Worm (Caenorhabditis elegans) whole organism, L4 larva: Measurements from ENCODE around the gene F38B7.2.
A peak's percentile ranks its signal among the peaks of the same experiment; 100 is the strongest.

Source experiments
- D1046.2 ChIP-seq: fragments of 200-800 bp; sonication (Bioruptor generic); IDR thresholded peaks from 2 replicates; pipeline ENCODE4 v1.3.6; 2022; ENCODE audit warnings: missing genetic modification characterization, missing compliant biosample characterization
- F37D6.2 ChIP-seq: sonication (generic microtip); optimal IDR thresholded peaks from 2 replicates; lab custom pipeline; 2016; ENCODE audit warnings: mild to moderate bottlenecking, missing genetic modification characterization, missing compliant biosample characterization
- R02D3.7 ChIP-seq: fragments of 150-350 bp; sonication (generic microtip); optimal IDR thresholded peaks from 3 replicates; lab custom pipeline; 2014; ENCODE audit warnings: missing biosample characterization, missing genetic modification characterization
- T20F7.1 ChIP-seq: fragments of 200-800 bp; sonication (Bioruptor generic); optimal IDR thresholded peaks from 2 replicates; lab custom pipeline; 2018; ENCODE audit warnings: mild to moderate bottlenecking, missing genetic modification characterization, missing compliant biosample characterization
- Y105C5A.15 ChIP-seq: fragments of 200-800 bp; sonication (Bioruptor generic); IDR thresholded peaks from 2 replicates; pipeline ENCODE4 v1.3.6; 2022; ENCODE audit warnings: missing genetic modification characterization, missing compliant biosample characterization
- ZK337.2 ChIP-seq: fragments of 200-800 bp; sonication (Bioruptor generic); IDR thresholded peaks from 2 replicates; pipeline ENCODE4 v1.3.6; 2022; ENCODE audit warnings: missing genetic modification reagents, missing genetic modification characterization, missing compliant biosample characterization
- aha-1 ChIP-seq: fragments of 150-350 bp; peaks from one replicate; lab custom pipeline; 2014; ENCODE audit warnings: missing biosample characterization, missing genetic modification characterization
- aly-2 ChIP-seq: sonication (generic microtip); optimal IDR thresholded peaks from 2 replicates; lab custom pipeline; 2018; ENCODE audit warnings: missing biosample characterization, missing genetic modification characterization
- ama-1 ChIP-seq: fragments of 150-350 bp; optimal IDR thresholded peaks from 2 replicates; lab custom pipeline; 2014; ENCODE audit warnings: inconsistent platforms, mixed read lengths
- attf-4 ChIP-seq: sonication (generic microtip); optimal IDR thresholded peaks from 3 replicates; lab custom pipeline; 2017; ENCODE audit warnings: missing biosample characterization, missing genetic modification characterization
- ceh-20 ChIP-seq: fragments of 200-800 bp; sonication (Bioruptor generic); IDR thresholded peaks from 2 replicates; pipeline ENCODE4 v1.3.6; 2022; ENCODE audit warnings: missing genetic modification reagents, missing genetic modification characterization, missing compliant biosample characterization
- ceh-62 ChIP-seq: sonication (generic microtip); optimal IDR thresholded peaks from 2 replicates; lab custom pipeline; 2017; ENCODE audit warnings: missing biosample characterization, missing genetic modification characterization
- ceh-82 ChIP-seq: sonication (generic microtip); optimal IDR thresholded peaks from 2 replicates; lab custom pipeline; 2017; ENCODE audit warnings: missing biosample characterization, missing genetic modification characterization
- ctbp-1 ChIP-seq: fragments of 200-800 bp; sonication (Bioruptor generic); IDR thresholded peaks from 2 replicates; pipeline ENCODE4 v1.3.6; 2022; ENCODE audit warnings: missing genetic modification reagents, missing genetic modification characterization, missing compliant biosample characterization
- daf-12 ChIP-seq: fragments of 150-350 bp; optimal IDR thresholded peaks from 2 replicates; lab custom pipeline; 2014; ENCODE audit warnings: missing biosample characterization, missing genetic modification reagents, missing genetic modification characterization
- daf-16 ChIP-seq, 3 experiments: sonication (generic microtip); optimal IDR thresholded peaks; 2 replicates each; lab custom pipeline; 2016 to 2017; ENCODE audit warnings: missing genetic modification characterization in 3 of 3, missing genetic modification reagents in 3 of 3, mild to moderate bottlenecking in 2 of 3, missing compliant biosample characterization in 2 of 3, missing biosample characterization in 1 of 3, moderate library complexity in 1 of 3
- dmd-6 ChIP-seq: fragments of 200-800 bp; sonication (Bioruptor generic); IDR thresholded peaks from 2 replicates; pipeline ENCODE4 v1.3.6; 2022; ENCODE audit warnings: missing genetic modification reagents, missing genetic modification characterization, missing compliant biosample characterization
- dmd-8 ChIP-seq: fragments of 200-800 bp; sonication (Bioruptor generic); IDR thresholded peaks from 2 replicates; pipeline ENCODE4 v1.3.6; 2022; ENCODE audit warnings: missing genetic modification characterization, missing compliant biosample characterization
- gei-8 ChIP-seq: fragments of 200-800 bp; sonication (Bioruptor generic); optimal IDR thresholded peaks from 2 replicates; lab custom pipeline; 2018; ENCODE audit warnings: mild to moderate bottlenecking, missing genetic modification characterization, missing compliant biosample characterization
- hif-1 ChIP-seq, 2 experiments: sonication (generic microtip); optimal IDR thresholded peaks; 2 replicates each; lab custom pipeline; 2016 to 2017; ENCODE audit warnings: missing compliant biosample characterization in 2 of 2, missing genetic modification characterization in 2 of 2, missing genetic modification reagents in 2 of 2, missing genotype in 2 of 2, mild to moderate bottlenecking in 1 of 2
- hlh-11 ChIP-seq: fragments of 200-800 bp; sonication (Bioruptor generic); optimal IDR thresholded peaks from 2 replicates; lab custom pipeline; 2018; ENCODE audit warnings: mild to moderate bottlenecking, missing genetic modification characterization, missing compliant biosample characterization
- hlh-30 ChIP-seq: sonication (generic microtip); optimal IDR thresholded peaks from 2 replicates; lab custom pipeline; 2017; ENCODE audit warnings: antibody characterized with exemption, mild to moderate bottlenecking, missing genetic modification characterization, missing compliant biosample characterization; ENCODE audit not compliant: insufficient read depth
- hmg-1.1 ChIP-seq: fragments of 200-800 bp; sonication (Bioruptor generic); IDR thresholded peaks from 2 replicates; pipeline ENCODE4 v1.3.6; 2022; ENCODE audit warnings: missing genetic modification reagents, missing genetic modification characterization, missing compliant biosample characterization
- lim-7 ChIP-seq: fragments of 200-800 bp; sonication (Bioruptor generic); IDR thresholded peaks from 2 replicates; pipeline ENCODE4 v1.3.6; 2022; ENCODE audit warnings: missing genetic modification characterization, missing compliant biosample characterization
- lin-1 ChIP-seq: fragments of 200-800 bp; sonication (Bioruptor generic); IDR thresholded peaks from 2 replicates; pipeline ENCODE4 v1.3.6; 2022; ENCODE audit warnings: missing genetic modification reagents, missing genetic modification characterization, missing compliant biosample characterization
- lin-15B ChIP-seq: fragments of 150-350 bp; sonication (generic microtip); optimal IDR thresholded peaks from 3 replicates; lab custom pipeline; 2014; ENCODE audit warnings: missing biosample characterization, missing genetic modification characterization
- lin-29 ChIP-seq: fragments of 200-800 bp; sonication (Bioruptor generic); IDR thresholded peaks from 2 replicates; pipeline ENCODE4 v1.3.6; 2022; ENCODE audit warnings: missing genetic modification reagents, missing genetic modification characterization, missing compliant biosample characterization
- lsy-2 ChIP-seq, 2 experiments: fragments of 150-350 bp in 1 of 2; sonication (generic microtip) in 1 of 2; optimal IDR thresholded peaks; 2 replicates each; lab custom pipeline; 2014 to 2017; ENCODE audit warnings: missing biosample characterization in 2 of 2, missing genetic modification characterization in 2 of 2
- mdl-1 ChIP-seq, 2 experiments: fragments of 150-350 bp in 1 of 2; sonication (generic microtip) in 1 of 2; optimal IDR thresholded peaks; 2 replicates each; lab custom pipeline; 2014 to 2017; ENCODE audit warnings: missing biosample characterization in 2 of 2, missing genetic modification characterization in 2 of 2
- mdt-29 ChIP-seq: fragments of 200-800 bp; sonication (Bioruptor generic); IDR thresholded peaks from 2 replicates; pipeline ENCODE4 v1.3.6; 2022; ENCODE audit warnings: missing genetic modification reagents, missing genetic modification characterization, missing compliant biosample characterization
- nhr-10 ChIP-seq: fragments of 150-350 bp; optimal IDR thresholded peaks from 2 replicates; lab custom pipeline; 2014; ENCODE audit warnings: missing biosample characterization, missing genetic modification characterization
- nhr-237 ChIP-seq: sonication (generic microtip); optimal IDR thresholded peaks from 2 replicates; lab custom pipeline; 2017; ENCODE audit warnings: missing biosample characterization, missing genetic modification characterization
- nhr-28 ChIP-seq: fragments of 150-350 bp; optimal IDR thresholded peaks from 2 replicates; lab custom pipeline; 2014; ENCODE audit warnings: missing biosample characterization, missing genetic modification characterization
- nhr-42 ChIP-seq: fragments of 200-800 bp; sonication (Bioruptor generic); IDR thresholded peaks from 2 replicates; pipeline ENCODE4 v1.3.6; 2022; ENCODE audit warnings: missing genetic modification characterization, missing compliant biosample characterization
- nhr-76 ChIP-seq: fragments of 150-350 bp; optimal IDR thresholded peaks from 2 replicates; lab custom pipeline; 2014; ENCODE audit warnings: missing biosample characterization, missing genetic modification characterization
- pha-4 ChIP-seq, 2 experiments: fragments of 150-350 bp in 1 of 2; fragments of 200-800 bp in 1 of 2; sonication (Bioruptor generic) in 1 of 2; IDR thresholded peaks in 1 of 2; optimal IDR thresholded peaks in 1 of 2; 2 replicates each; pipeline versions ENCODE4 v1.3.6 to Lab custom; 2014 to 2022; ENCODE audit warnings: missing genetic modification characterization in 2 of 2, missing genetic modification reagents in 2 of 2, missing biosample characterization in 1 of 2, missing compliant biosample characterization in 1 of 2
- pqm-1 ChIP-seq: sonication (generic microtip); optimal IDR thresholded peaks from 2 replicates; lab custom pipeline; 2017; ENCODE audit warnings: missing biosample characterization, missing genetic modification characterization
- skn-1 ChIP-seq: fragments of 150-350 bp; optimal IDR thresholded peaks from 2 replicates; lab custom pipeline; 2014; ENCODE audit warnings: missing biosample characterization, missing genetic modification characterization
- snpc-1.2 ChIP-seq: fragments of 200-800 bp; sonication (Bioruptor generic); IDR thresholded peaks from 2 replicates; pipeline ENCODE4 v1.3.6; 2022; ENCODE audit warnings: missing genetic modification reagents, missing genetic modification characterization, missing compliant biosample characterization
- tag-97 ChIP-seq: fragments of 200-800 bp; sonication (Bioruptor generic); IDR thresholded peaks from 2 replicates; pipeline ENCODE4 v1.3.6; 2022; ENCODE audit warnings: missing genetic modification characterization, missing compliant biosample characterization
- tra-1 ChIP-seq: fragments of 200-800 bp; sonication (Bioruptor generic); IDR thresholded peaks from 2 replicates; pipeline ENCODE4 v1.3.6; 2022; ENCODE audit warnings: missing genetic modification reagents, missing genetic modification characterization, missing compliant biosample characterization
- unc-62 ChIP-seq, 3 experiments: fragments of 150-350 bp in 1 of 3; sonication (generic microtip); optimal IDR thresholded peaks in 2 of 3; peaks in 1 of 3; 1 replicate in 1 of 3; 2 replicates in 2 of 3; lab custom pipeline; 2014 to 2017; ENCODE audit warnings: missing biosample characterization in 3 of 3, missing genetic modification characterization in 3 of 3, missing genetic modification reagents in 3 of 3, missing genotype in 1 of 3
- vab-7 ChIP-seq: fragments of 200-800 bp; sonication (Bioruptor generic); IDR thresholded peaks from 2 replicates; pipeline ENCODE4 v1.3.6; 2022; ENCODE audit warnings: missing genetic modification reagents, missing genetic modification characterization, missing compliant biosample characterization
- zfp-2 ChIP-seq: sonication (generic microtip); optimal IDR thresholded peaks from 2 replicates; lab custom pipeline; 2016; ENCODE audit warnings: mild to moderate bottlenecking, missing genetic modification characterization, missing compliant biosample characterization
- zfp-3 ChIP-seq: fragments of 200-800 bp; sonication (Bioruptor generic); conservative IDR thresholded peaks from 2 replicates; pipeline ENCODE4 v1.3.6; 2022; ENCODE audit warnings: missing genetic modification reagents, missing genetic modification characterization, missing compliant biosample characterization
- ztf-11 ChIP-seq: fragments of 150-350 bp; optimal IDR thresholded peaks from 2 replicates; lab custom pipeline; 2014; ENCODE audit warnings: missing biosample characterization, missing genetic modification characterization
- ztf-7 ChIP-seq: fragments of 150-350 bp; optimal IDR thresholded peaks from 2 replicates; lab custom pipeline; 2014; ENCODE audit warnings: missing biosample characterization, missing genetic modification characterization

F38B7.2 gene

ce11 chrV:11531831-11532534 lies 11.8 kb upstream of the F38B7.2 start (continued):
- no peak for TF ChIP-seq tag-97 (GFP tag; lab: Robert Waterston, UW)
- 0 out of 2 replicates have a peak, but pooled peaks have one; percentile 29 for TF ChIP-seq lin-29 (GFP tag; lab: Robert Waterston, UW)
- TF ChIP-seq zfp-3 (GFP tag; lab: Robert Waterston, UW): peak; percentile 43; the same call in 1 of the 2 replicates
- no peak for TF ChIP-seq ztf-7 (tag; lab: Kevin White, UChicago)
- TF ChIP-seq T20F7.1 (GFP tag; lab: Kevin White, UChicago): peak; percentile 71
- TF ChIP-seq lin-15B (tag; lab: Kevin White, UChicago): no peak
- peak; percentile 89 for TF ChIP-seq hlh-30 (tag; lab: Kevin White, UChicago)
- TF ChIP-seq lim-7 (GFP tag; lab: Robert Waterston, UW): no peak
- TF ChIP-seq aly-2 (tag; lab: Kevin White, UChicago): no peak
- peak; percentile 78 to 96 for TF ChIP-seq mdl-1 (tag; optimal IDR thresholded peaks at IDR 0.05; lab: Kevin White, UChicago)
- TF ChIP-seq vab-7 (GFP tag; lab: Robert Waterston, UW): no peak
- TF ChIP-seq snpc-1.2 (GFP tag; lab: Robert Waterston, UW): no peak
- TF ChIP-seq ceh-20 (GFP tag; lab: Robert Waterston, UW): peak; percentile 59; the same call in 1 of the 2 replicates
- TF ChIP-seq nhr-76 (tag; lab: Kevin White, UChicago): no peak
- no peak for TF ChIP-seq nhr-42 (GFP tag; lab: Robert Waterston, UW)
- TF ChIP-seq ceh-82 (tag; lab: Kevin White, UChicago): no peak
- peak; percentile 88 for TF ChIP-seq aha-1 (tag; lab: Kevin White, UChicago)
- no peak for TF ChIP-seq R02D3.7 (tag; lab: Kevin White, UChicago)
- peak; percentile 84 for TF ChIP-seq pqm-1
- peak; percentile 73 for TF ChIP-seq gei-8 (GFP tag; lab: Kevin White, UChicago)
- peak; percentile 43; the same call in 1 of the 2 replicates for TF ChIP-seq ctbp-1 (GFP tag; lab: Robert Waterston, UW)
- TF ChIP-seq lin-1: peak; percentile 64
- TF ChIP-seq hif-1 (tag; optimal IDR thresholded peaks at IDR 0.05; lab: Kevin White, UChicago): peak in 1 of 2 experiments; percentile 71
- TF ChIP-seq lsy-2 (tag; optimal IDR thresholded peaks at IDR 0.05; lab: Kevin White, UChicago): peak; percentile 63 to 77
- TF ChIP-seq nhr-10: peak; percentile 62
- no peak for TF ChIP-seq D1046.2 (GFP tag; lab: Robert Waterston, UW)
- TF ChIP-seq pha-4 (GFP tag; IDR thresholded peaks at IDR 0.05; lab: Robert Waterston, UW): peak; percentile 59; the same call in 1 of the 2 replicates
- TF ChIP-seq pha-4 (tag; optimal IDR thresholded peaks at IDR 0.05; lab: Kevin White, UChicago): peak; percentile 46
- TF ChIP-seq nhr-28 (tag; lab: Kevin White, UChicago): peak; percentile 94
- peak; percentile 62 to 96 for TF ChIP-seq daf-16 (GFP tag; optimal IDR thresholded peaks at IDR 0.05; lab: Kevin White, UChicago)
- peak; percentile 91 for TF ChIP-seq daf-16 (tag; optimal IDR thresholded peaks at IDR 0.05; lab: Kevin White, UChicago)
- TF ChIP-seq mdt-29 (GFP tag; lab: Robert Waterston, UW): 0 out of 2 replicates have a peak, but pooled peaks have one; percentile 31
- peak; percentile 99 for TF ChIP-seq hlh-11 (tag; lab: Kevin White, UChicago)
- peak; percentile 62 for TF ChIP-seq hmg-1.1 (GFP tag; lab: Robert Waterston, UW)
- TF ChIP-seq zfp-2: peak; percentile 26
- TF ChIP-seq tra-1: peak; percentile 81
- TF ChIP-seq nhr-237 (tag; lab: Kevin White, UChicago): no peak
- no peak for TF ChIP-seq skn-1

ce11 chrV:11532535-11532853 lies 11.3 kb upstream of the F38B7.2 start:
- 0 out of 2 replicates have a peak, but pooled peaks have one; percentile 4 for TF ChIP-seq dmd-6 (GFP tag; lab: Robert Waterston, UW)
- TF ChIP-seq D1046.2 (GFP tag; lab: Robert Waterston, UW): no peak
- no peak for TF ChIP-seq gei-8 (GFP tag; lab: Kevin White, UChicago)
- no peak for TF ChIP-seq ceh-20 (GFP tag; lab: Robert Waterston, UW)
- TF ChIP-seq unc-62 (GFP tag; optimal IDR thresholded peaks at IDR 0.05 in 1 of 2; lab: Kevin White, UChicago): peak in 1 of 2 experiments; percentile 93
- TF ChIP-seq unc-62 (tag; optimal IDR thresholded peaks at IDR 0.05; lab: Kevin White, UChicago): no peak
- TF ChIP-seq ZK337.2: no peak
- peak; percentile 11 for TF ChIP-seq ama-1 (lab: Kevin White, UChicago)
- TF ChIP-seq Y105C5A.15 (GFP tag; lab: Robert Waterston, UW): no peak
- TF ChIP-seq dmd-8 (GFP tag; lab: Robert Waterston, UW): no peak
- no peak for TF ChIP-seq T20F7.1 (GFP tag; lab: Kevin White, UChicago)
- TF ChIP-seq lsy-2 (tag; optimal IDR thresholded peaks at IDR 0.05; lab: Kevin White, UChicago): no peak
- no peak for TF ChIP-seq F37D6.2 (tag; lab: Kevin White, UChicago)
- TF ChIP-seq ztf-11 (tag; lab: Kevin White, UChicago): no peak
- TF ChIP-seq attf-4 (tag; lab: Kevin White, UChicago): no peak
- no peak for TF ChIP-seq daf-12 (tag; lab: Kevin White, UChicago)
- peak; percentile 24 for TF ChIP-seq aha-1 (tag; lab: Kevin White, UChicago)
- no peak for TF ChIP-seq hmg-1.1 (GFP tag; lab: Robert Waterston, UW)
- TF ChIP-seq ceh-62 (tag; lab: Kevin White, UChicago): no peak
- 0 out of 2 replicates have a peak, but pooled peaks have one; percentile 10 for TF ChIP-seq ctbp-1 (GFP tag; lab: Robert Waterston, UW)
